Fruit fly (Drosophila melanogaster) whole organism, adult: ENCODE measurements around the gene tal-AA.

Source experiments
- CG11617 ChIP-seq: fragments of 200-800 bp; sonication (Bioruptor generic); optimal IDR thresholded peaks from 2 replicates; lab custom pipeline; 2017; ENCODE audit warnings: mild to moderate bottlenecking, missing biosample characterization, missing genetic modification reagents, missing genetic modification characterization
- CG12768 ChIP-seq: fragments of 200-800 bp; sonication (Bioruptor generic); optimal IDR thresholded peaks from 2 replicates; lab custom pipeline; 2017; ENCODE audit warnings: missing biosample characterization, missing genetic modification characterization, mild to moderate bottlenecking, moderate library complexity, missing genetic modification reagents
- CG14711 ChIP-seq: fragments of 200-800 bp; sonication (Bioruptor generic); optimal IDR thresholded peaks from 2 replicates; lab custom pipeline; 2018; ENCODE audit warnings: missing biosample characterization, mild to moderate bottlenecking, missing genetic modification characterization, moderate library complexity
- CG1620 ChIP-seq: fragments of 200-800 bp; sonication (Bioruptor generic); optimal IDR thresholded peaks from 2 replicates; lab custom pipeline; 2016; ENCODE audit warnings: missing biosample characterization, missing genetic modification characterization
- CG33017 ChIP-seq: fragments of 200-800 bp; sonication (Bioruptor generic); optimal IDR thresholded peaks from 2 replicates; lab custom pipeline; 2018; ENCODE audit warnings: missing biosample characterization, mild to moderate bottlenecking, missing genetic modification characterization, moderate library complexity
- CG5204 ChIP-seq: fragments of 200-800 bp; sonication (Bioruptor generic); optimal IDR thresholded peaks from 2 replicates; lab custom pipeline; 2016; ENCODE audit warnings: missing biosample characterization, missing genetic modification characterization
- CG7045 ChIP-seq: fragments of 200-800 bp; sonication (Bioruptor generic); optimal IDR thresholded peaks from 2 replicates; lab custom pipeline; 2017; ENCODE audit warnings: missing biosample characterization, mild to moderate bottlenecking, missing genetic modification characterization
- CG7101 ChIP-seq: fragments of 200-800 bp; sonication (Bioruptor generic); optimal IDR thresholded peaks from 2 replicates; lab custom pipeline; 2018; ENCODE audit warnings: missing biosample characterization, mild to moderate bottlenecking, missing genetic modification characterization, moderate library complexity
- Clk ChIP-seq: fragments of 200-800 bp; sonication (Bioruptor generic); optimal IDR thresholded peaks from 2 replicates; lab custom pipeline; 2017; ENCODE audit warnings: missing biosample characterization, missing genetic modification characterization
- Crg-1 ChIP-seq: fragments of 200-800 bp; sonication (Bioruptor generic); optimal IDR thresholded peaks from 2 replicates; lab custom pipeline; 2016; ENCODE audit warnings: missing biosample characterization, missing genetic modification characterization
- Hr96 ChIP-seq: fragments of 200-800 bp; sonication (Bioruptor generic); optimal IDR thresholded peaks from 2 replicates; lab custom pipeline; 2016; ENCODE audit warnings: missing biosample characterization, missing genetic modification characterization
- Mnt ChIP-seq: fragments of 200-800 bp; sonication (Bioruptor generic); optimal IDR thresholded peaks from 2 replicates; lab custom pipeline; 2016; ENCODE audit warnings: missing biosample characterization, mild to moderate bottlenecking, missing genetic modification characterization
- bab1 ChIP-seq: fragments of 200-800 bp; sonication (Bioruptor generic); optimal IDR thresholded peaks from 3 replicates; lab custom pipeline; 2019; ENCODE audit warnings: missing biosample characterization, mild to moderate bottlenecking, missing genetic modification characterization, moderate library complexity
- cic ChIP-seq: fragments of 200-800 bp; sonication (Bioruptor generic); optimal IDR thresholded peaks from 2 replicates; lab custom pipeline; 2017; ENCODE audit warnings: missing biosample characterization, mild to moderate bottlenecking, missing genetic modification characterization, moderate library complexity
- cnc ChIP-seq, 2 experiments: fragments of >200 bp; optimal IDR thresholded peaks; 2 replicates each; lab custom pipeline; 2017
- kay ChIP-seq: fragments of 200-800 bp; sonication (Bioruptor generic); peaks from one replicate; lab custom pipeline; 2016; ENCODE audit warnings: missing biosample characterization, missing genetic modification characterization, borderline replicate concordance
- ovo ChIP-seq: fragments of 200-800 bp; sonication (Bioruptor generic); optimal IDR thresholded peaks from 2 replicates; lab custom pipeline; 2016; ENCODE audit warnings: missing biosample characterization, missing genetic modification characterization
- pad ChIP-seq: fragments of 200-800 bp; sonication (Bioruptor generic); optimal IDR thresholded peaks from 3 replicates; lab custom pipeline; 2017; ENCODE audit warnings: missing biosample characterization, missing genetic modification characterization, mild to moderate bottlenecking, moderate library complexity, missing genetic modification reagents
- tj ChIP-seq: fragments of 200-800 bp; sonication (Bioruptor generic); optimal IDR thresholded peaks from 3 replicates; lab custom pipeline; 2017; ENCODE audit warnings: missing biosample characterization, mild to moderate bottlenecking, missing genetic modification characterization, moderate library complexity
- toe ChIP-seq: fragments of 200-800 bp; sonication (Bioruptor generic); optimal IDR thresholded peaks from 2 replicates; lab custom pipeline; 2016; ENCODE audit warnings: missing biosample characterization, missing genetic modification characterization

tal-AA gene

DNA sequence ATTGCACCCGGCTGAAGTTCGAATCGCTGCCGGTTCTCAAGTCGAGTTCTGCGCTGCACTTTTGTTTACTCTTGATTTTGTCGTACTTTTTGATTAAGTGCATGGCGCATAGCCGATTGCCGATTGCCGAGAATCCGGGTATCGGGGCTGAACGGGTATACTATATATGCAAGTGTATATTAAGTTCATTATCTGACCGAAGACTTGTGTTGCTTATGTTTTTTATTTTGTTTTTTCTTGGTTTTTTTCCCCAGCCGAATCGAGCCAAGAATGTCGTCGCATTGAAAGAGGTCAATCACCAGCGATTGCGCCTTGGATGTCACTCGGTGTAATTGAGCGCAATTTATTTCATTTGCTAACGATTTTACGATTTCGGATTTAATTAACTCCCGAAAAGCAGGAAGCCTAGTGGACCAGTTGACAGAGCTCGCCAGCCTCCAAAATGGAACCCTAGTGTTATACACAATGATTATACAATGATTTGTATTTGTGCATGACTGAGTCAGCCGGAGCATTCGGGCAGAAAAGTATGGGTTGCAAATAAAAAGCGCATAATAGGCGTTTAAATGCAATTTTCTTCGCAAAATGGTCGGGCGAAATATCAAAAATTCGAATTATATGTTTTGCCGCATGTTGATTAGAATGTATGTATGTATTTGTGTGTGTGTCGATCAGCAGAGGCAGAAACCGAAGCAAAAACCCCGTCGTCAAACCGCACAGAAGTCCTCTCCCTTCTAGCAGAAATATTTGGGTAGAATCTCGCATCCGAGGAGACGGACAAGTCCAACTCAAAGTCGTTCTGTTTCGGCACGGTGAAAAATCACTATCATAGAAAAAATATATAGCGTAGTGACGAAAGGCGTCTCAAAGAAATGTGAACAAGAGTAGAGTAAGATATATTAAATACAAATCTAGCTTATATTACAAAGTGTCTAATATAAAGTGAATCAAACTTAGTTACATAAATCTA, 15.3 kb downstream of the tal-AA start, which contains the start of gene Mst87F:
Gene Mst87F, minus strand, starts transcription at position 56 of the 970 bp plus-strand sequence.
- no peak for TF ChIP-seq CG12768 (GFP tag; lab: Kevin White, UChicago)
- peak; percentile 57 for TF ChIP-seq kay (GFP tag; lab: Kevin White, UChicago)
- TF ChIP-seq CG33017 (tag; lab: Kevin White, UChicago) = no peak
- TF ChIP-seq CG7101 (tag; lab: Kevin White, UChicago) = no peak
- TF ChIP-seq CG7045 (GFP tag; lab: Kevin White, UChicago) = no peak
- TF ChIP-seq CG5204 (GFP tag; lab: Kevin White, UChicago) = peak; percentile 11
- no peak for TF ChIP-seq bab1 (GFP tag; lab: Kevin White, UChicago)
- TF ChIP-seq Crg-1 (GFP tag; lab: Kevin White, UChicago) = no peak
- no peak for TF ChIP-seq Mnt
- TF ChIP-seq ovo (GFP tag; lab: Kevin White, UChicago) = no peak
- TF ChIP-seq Clk (GFP tag; lab: Kevin White, UChicago) = no peak
- TF ChIP-seq CG1620 (GFP tag; lab: Kevin White, UChicago) = no peak
- TF ChIP-seq tj (GFP tag; lab: Kevin White, UChicago) = peak; percentile 64
- no peak for TF ChIP-seq cic (GFP tag; lab: Kevin White, UChicago)
- TF ChIP-seq pad (GFP tag; lab: Kevin White, UChicago) = no peak
- no peak for TF ChIP-seq CG11617
- no peak for TF ChIP-seq CG14711 (tag; lab: Kevin White, UChicago)

dm6 chr3R:13831042-13831441, 18.1 kb downstream of the tal-AA start:
- TF ChIP-seq CG33017 (tag; lab: Kevin White, UChicago) (no peak), Hr96 (GFP tag; lab: Kevin White, UChicago) (no peak), CG1620 (GFP tag; lab: Kevin White, UChicago) (no peak), tj (GFP tag; lab: Kevin White, UChicago) (no peak), cic (GFP tag; lab: Kevin White, UChicago) (no peak), CG7045 (GFP tag; lab: Kevin White, UChicago) (no peak), kay (GFP tag; lab: Kevin White, UChicago) (no peak), Crg-1 (GFP tag; lab: Kevin White, UChicago) (no peak), CG11617 (no peak), CG7101 (tag; lab: Kevin White, UChicago) (no peak), CG14711 (tag; lab: Kevin White, UChicago) (no peak), ovo (GFP tag; lab: Kevin White, UChicago) (no peak), CG5204 (GFP tag; lab: Kevin White, UChicago) (no peak), bab1 (GFP tag; lab: Kevin White, UChicago) (no peak), CG12768 (GFP tag; lab: Kevin White, UChicago) (no peak), Clk (GFP tag; lab: Kevin White, UChicago) (no peak)

DNA sequence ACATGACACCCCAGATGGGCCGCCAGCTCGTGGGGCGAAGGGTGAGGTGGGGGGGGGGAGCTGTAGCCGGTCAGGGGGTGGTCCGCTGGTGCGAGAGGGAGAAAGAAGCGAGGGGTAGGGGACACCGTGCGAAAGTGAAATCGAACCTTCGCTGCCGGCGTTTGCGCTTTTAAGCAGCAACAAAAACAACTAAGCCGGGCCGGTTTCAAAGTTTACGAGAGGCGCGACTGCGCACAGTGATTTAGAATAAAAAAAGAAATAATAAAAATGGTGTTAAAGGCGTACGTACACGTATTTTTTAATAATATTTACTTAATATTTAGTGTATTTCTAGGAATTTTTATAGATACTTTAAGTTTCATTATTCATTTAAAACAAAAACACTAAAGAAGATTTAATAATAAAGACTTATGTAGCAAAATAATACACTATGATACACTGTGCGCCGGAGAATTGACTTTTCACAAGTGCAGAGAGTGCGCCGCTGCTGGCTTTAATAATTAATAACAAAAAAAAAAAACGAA, 18.7 kb downstream of the tal-AA start:
- no peak for TF ChIP-seq pad (GFP tag; lab: Kevin White, UChicago)
- peak; percentile 48 for TF ChIP-seq CG11617
- TF ChIP-seq tj (GFP tag; lab: Kevin White, UChicago) = peak; percentile 65
- peak; percentile 34 for TF ChIP-seq CG12768 (GFP tag; lab: Kevin White, UChicago)
- peak; percentile 38 for TF ChIP-seq CG33017 (tag; lab: Kevin White, UChicago)
- TF ChIP-seq CG7101 (tag; lab: Kevin White, UChicago) = peak; percentile 38
- peak; percentile 82 for TF ChIP-seq bab1 (GFP tag; lab: Kevin White, UChicago)
- TF ChIP-seq Hr96 (GFP tag; lab: Kevin White, UChicago) = no peak

DNA sequence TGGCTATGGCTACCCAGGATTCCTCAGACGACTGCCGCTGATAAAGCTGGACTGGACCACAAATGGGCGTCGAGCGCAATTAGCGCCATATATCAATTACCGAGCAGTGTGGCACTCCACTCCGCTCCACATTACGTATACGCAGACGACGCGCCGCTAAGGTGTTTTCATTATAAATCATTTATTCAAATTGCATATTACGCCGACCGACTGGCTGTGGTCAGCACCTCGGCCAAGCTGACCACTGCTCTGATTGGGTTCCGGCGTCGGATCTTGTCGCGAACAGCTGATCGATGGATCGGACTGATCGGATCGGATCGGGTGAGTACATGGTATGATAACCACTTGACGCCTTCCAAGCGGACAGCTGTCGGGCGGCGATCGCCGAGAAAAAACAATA, 20.0 kb downstream of the tal-AA start:
- TF ChIP-seq Clk (GFP tag; lab: Kevin White, UChicago) (no peak), tj (GFP tag; lab: Kevin White, UChicago) (no peak), cic (GFP tag; lab: Kevin White, UChicago) (no peak), Mnt (no peak), toe (no peak), CG33017 (tag; lab: Kevin White, UChicago) (no peak), kay (GFP tag; lab: Kevin White, UChicago) (no peak), Crg-1 (GFP tag; lab: Kevin White, UChicago) (no peak), CG11617 (no peak), CG12768 (GFP tag; lab: Kevin White, UChicago) (no peak), cnc (optimal IDR thresholded peaks at IDR 0.05; lab: Kevin White, UChicago) (no peak), CG14711 (tag; lab: Kevin White, UChicago) (no peak), CG7101 (tag; lab: Kevin White, UChicago) (no peak), ovo (GFP tag; lab: Kevin White, UChicago) (no peak), pad (GFP tag; lab: Kevin White, UChicago) (no peak), CG5204 (GFP tag; lab: Kevin White, UChicago) (no peak), CG7045 (GFP tag; lab: Kevin White, UChicago) (no peak)

DNA sequence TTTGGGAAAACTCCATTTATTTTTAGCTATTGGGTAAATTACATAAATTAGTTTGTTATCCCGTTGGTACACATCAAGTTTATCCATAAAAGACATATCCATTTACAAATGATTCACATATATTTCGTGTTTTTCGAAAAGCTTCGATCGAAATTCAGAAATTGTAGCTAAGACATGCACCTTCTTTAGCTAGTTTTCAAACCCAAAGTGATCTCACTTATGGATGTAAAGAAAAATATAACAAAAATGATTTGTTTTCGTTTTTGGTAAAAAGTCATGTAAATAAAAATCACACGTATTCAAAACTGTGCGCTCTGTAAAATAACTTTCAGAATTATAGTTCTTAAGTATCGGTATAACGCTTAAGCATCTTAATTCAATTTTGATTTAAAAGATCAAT, 20.6 kb downstream of the tal-AA start:
- TF ChIP-seq bab1 (GFP tag; lab: Kevin White, UChicago) = no peak
- TF ChIP-seq toe = no peak
- no peak for TF ChIP-seq Hr96 (GFP tag; lab: Kevin White, UChicago)
- no peak for TF ChIP-seq kay (GFP tag; lab: Kevin White, UChicago)
- no peak for TF ChIP-seq cic (GFP tag; lab: Kevin White, UChicago)
- TF ChIP-seq CG12768 (GFP tag; lab: Kevin White, UChicago) = no peak
- no peak for TF ChIP-seq CG7045 (GFP tag; lab: Kevin White, UChicago)
